Worm (Caenorhabditis elegans): ENCODE measurements around the gene T04G9.4.

Gene T04G9.4

DNA sequence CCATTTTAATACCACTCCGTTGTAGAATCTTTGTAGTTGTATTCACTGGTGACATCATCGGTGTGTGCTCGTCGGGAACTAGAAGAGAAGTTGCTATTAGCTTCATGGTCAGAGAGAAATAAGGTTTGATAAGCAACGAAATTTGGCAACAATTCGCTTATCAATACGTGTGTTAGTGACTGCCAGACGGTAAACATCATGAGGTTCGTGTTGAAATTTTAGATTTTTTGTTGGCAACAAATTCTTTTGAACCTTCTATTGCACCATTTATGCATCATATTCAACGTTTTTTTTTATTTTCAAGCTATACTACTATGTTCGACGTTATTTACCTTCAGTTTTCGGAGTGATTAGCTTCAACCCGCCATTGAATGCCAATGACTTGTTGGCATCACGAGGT lies 51.5 kb downstream of the T04G9.4 start (continued):
- TF ChIP-seq gei-8 (GFP tag; optimal IDR thresholded peaks at IDR 0.05) (no peak), lin-38 (GFP tag; IDR thresholded peaks at IDR 0.05) (no peak), ztf-11 (tag; optimal IDR thresholded peaks at IDR 0.05) (no peak), nhr-11 (tag; optimal IDR thresholded peaks at IDR 0.05) (no peak), lin-39 (tag; optimal IDR thresholded peaks at IDR 0.05) (no peak), madf-9 (GFP tag; conservative IDR thresholded peaks at IDR 0.05) (no peak), vab-7 (GFP tag; IDR thresholded peaks at IDR 0.05) (no peak), lin-13 (GFP tag; optimal IDR thresholded peaks at IDR 0.05) (no peak), dmd-6 (GFP tag; IDR thresholded peaks at IDR 0.05) (peak; percentile 80), zfp-3 (GFP tag; conservative IDR thresholded peaks at IDR 0.05) (no peak), T20F7.1 (GFP tag; optimal IDR thresholded peaks at IDR 0.05) (no peak), snpc-1.2 (GFP tag; IDR thresholded peaks at IDR 0.05) (no peak), F10B5.3 (tag; optimal IDR thresholded peaks at IDR 0.05) (no peak), jun-1 (tag; optimal IDR thresholded peaks at IDR 0.05) (no peak), php-3 (GFP tag; IDR thresholded peaks at IDR 0.05) (no peak), tra-1 (GFP tag; IDR thresholded peaks at IDR 0.05) (0 out of 2 replicates have a peak, but pooled peaks have one; percentile 17), R02D3.7 (tag; optimal IDR thresholded peaks at IDR 0.05) (no peak), nhr-102 (tag; optimal IDR thresholded peaks at IDR 0.05) (no peak), zip-2 (tag; optimal IDR thresholded peaks at IDR 0.05) (no peak), F37D6.2 (tag; optimal IDR thresholded peaks at IDR 0.05) (no peak), F26F4.8 (GFP tag; conservative IDR thresholded peaks at IDR 0.05) (no peak), ceh-20 (GFP tag; IDR thresholded peaks at IDR 0.05) (no peak), ZK546.5 (tag; optimal IDR thresholded peaks at IDR 0.05) (no peak), Y75B8A.6 (GFP tag; IDR thresholded peaks at IDR 0.05) (no peak), spr-3 (GFP tag; optimal IDR thresholded peaks at IDR 0.05) (no peak), nhr-77 (tag; optimal IDR thresholded peaks at IDR 0.05) (peak; percentile 87), mep-1 (tag; optimal IDR thresholded peaks at IDR 0.05) (no peak), ztf-7 (tag; optimal IDR thresholded peaks at IDR 0.05) (no peak), zfp-2 (tag; optimal IDR thresholded peaks at IDR 0.05) (no peak), sdz-12 (GFP tag; optimal IDR thresholded peaks at IDR 0.05) (no peak), tag-97 (GFP tag; IDR thresholded peaks at IDR 0.05) (no peak), ceh-44 (GFP tag; IDR thresholded peaks at IDR 0.05) (no peak), nhr-111 (GFP tag; optimal IDR thresholded peaks at IDR 0.05) (no peak), fkh-10 (GFP tag; optimal IDR thresholded peaks at IDR 0.05) (no peak), egl-27 (tag; optimal IDR thresholded peaks at IDR 0.05) (no peak), Y105C5A.15 (GFP tag; IDR thresholded peaks at IDR 0.05) (no peak), nhr-6 (tag; optimal IDR thresholded peaks at IDR 0.05) (no peak)
